Fruit fly (Drosophila melanogaster) whole organism, embryonic: ENCODE data around the gene CG31793.

ENCODE experiments used
- Atf6 ChIP-seq: fragments of 200-800 bp; sonication (Bioruptor generic); IDR thresholded peaks from 2 replicates; pipeline ENCODE4 v1.3.6; 2022; ENCODE audit warnings: missing biosample characterization, missing genetic modification characterization
- Awh ChIP-seq: fragments of 200-800 bp; sonication (Bioruptor generic); IDR thresholded peaks from 2 replicates; pipeline ENCODE4, ENCODE4 v1.3.6; 2022; ENCODE audit warnings: missing biosample characterization, missing genetic modification characterization
- Bteb2 ChIP-seq: fragments of 200-800 bp; sonication (Bioruptor generic); optimal IDR thresholded peaks from 2 replicates; lab custom pipeline; 2016; ENCODE audit warnings: missing biosample characterization, missing genetic modification characterization
- CG10321 ChIP-seq: fragments of 200-800 bp; sonication (Bioruptor generic); IDR thresholded peaks from 2 replicates; pipeline ENCODE4 v1.3.6; 2022; ENCODE audit warnings: missing biosample characterization, missing genetic modification characterization
- CG10543 ChIP-seq: fragments of 200-800 bp; sonication (Bioruptor generic); optimal IDR thresholded peaks from 3 replicates; lab custom pipeline; 2017; ENCODE audit warnings: missing biosample characterization, mild to moderate bottlenecking, missing genetic modification characterization, moderate library complexity
- CG11456 ChIP-seq: fragments of 200-800 bp; sonication (Bioruptor generic); IDR thresholded peaks from 3 replicates; pipeline ENCODE4 v1.3.6; 2022; ENCODE audit warnings: missing biosample characterization, missing genetic modification characterization
- CG12236 ChIP-seq: fragments of 200-800 bp; sonication (Bioruptor generic); optimal IDR thresholded peaks from 2 replicates; lab custom pipeline; 2016; ENCODE audit warnings: missing biosample characterization, missing genetic modification characterization
- CG13775 ChIP-seq: fragments of 200-800 bp; sonication (Bioruptor generic); optimal IDR thresholded peaks from 3 replicates; lab custom pipeline; 2017; ENCODE audit warnings: missing biosample characterization, mild to moderate bottlenecking, missing genetic modification characterization
- CG14441 ChIP-seq: fragments of 200-800 bp; sonication (Bioruptor generic); IDR thresholded peaks from 2 replicates; pipeline ENCODE4 v1.3.6; 2022; ENCODE audit warnings: missing biosample characterization, missing genetic modification characterization
- CG15269 ChIP-seq: fragments of 200-800 bp; sonication (Bioruptor generic); optimal IDR thresholded peaks from 2 replicates; lab custom pipeline; 2018; ENCODE audit warnings: missing biosample characterization, mild to moderate bottlenecking, missing genetic modification characterization, moderate library complexity
- CG1647 ChIP-seq: fragments of 200-800 bp; sonication (Bioruptor generic); optimal IDR thresholded peaks from 3 replicates; lab custom pipeline; 2016; ENCODE audit warnings: missing biosample characterization, missing genetic modification characterization
- CG2712 ChIP-seq: fragments of 200-800 bp; optimal IDR thresholded peaks from 3 replicates; lab custom pipeline; 2019; ENCODE audit warnings: missing biosample characterization, mild to moderate bottlenecking, missing genetic modification characterization, moderate library complexity
- CG31388 ChIP-seq: fragments of 200-800 bp; sonication (Bioruptor generic); optimal IDR thresholded peaks from 2 replicates; lab custom pipeline; 2016; ENCODE audit warnings: missing biosample characterization, missing genetic modification characterization
- CG3163 ChIP-seq: fragments of 200-800 bp; sonication (Bioruptor generic); optimal IDR thresholded peaks from 3 replicates; lab custom pipeline; 2016; ENCODE audit warnings: missing biosample characterization, missing genetic modification characterization
- CG3407 ChIP-seq: fragments of 200-800 bp; sonication (Bioruptor generic); optimal IDR thresholded peaks from 2 replicates; lab custom pipeline; 2018; ENCODE audit warnings: missing biosample characterization, mild to moderate bottlenecking, missing genetic modification characterization
- CG3995 ChIP-seq: fragments of 200-800 bp; sonication (Bioruptor generic); optimal IDR thresholded peaks from 3 replicates; lab custom pipeline; 2016; ENCODE audit warnings: missing biosample characterization, missing genetic modification characterization
- CG4404 ChIP-seq: fragments of 200-800 bp; sonication (Bioruptor generic); IDR thresholded peaks from 2 replicates; pipeline ENCODE4 v1.3.6; 2022; ENCODE audit warnings: missing biosample characterization, missing genetic modification characterization
- CG6683 ChIP-seq: fragments of 200-800 bp; sonication (Bioruptor generic); optimal IDR thresholded peaks from 2 replicates; lab custom pipeline; 2017; ENCODE audit warnings: missing biosample characterization, mild to moderate bottlenecking, missing genetic modification characterization, missing genetic modification reagents
- CG9817 ChIP-seq: fragments of 200-800 bp; sonication (Bioruptor generic); optimal IDR thresholded peaks from 2 replicates; lab custom pipeline; 2018; ENCODE audit warnings: missing biosample characterization, mild to moderate bottlenecking, missing genetic modification characterization, moderate library complexity
- CHES-1-like ChIP-seq: fragments of 200-800 bp; sonication (Bioruptor generic); optimal IDR thresholded peaks from 2 replicates; lab custom pipeline; 2016; ENCODE audit warnings: missing biosample characterization, missing genetic modification characterization
- Dip3 ChIP-seq: fragments of 200-800 bp; sonication (Bioruptor generic); optimal IDR thresholded peaks from 3 replicates; lab custom pipeline; 2016; ENCODE audit warnings: missing biosample characterization, missing genetic modification characterization
- Drgx ChIP-seq: fragments of 200-800 bp; sonication (Bioruptor generic); IDR thresholded peaks from 2 replicates; pipeline ENCODE4 v1.3.6; 2022; ENCODE audit warnings: missing biosample characterization, missing genetic modification characterization
- H15 ChIP-seq: fragments of 200-800 bp; sonication (Bioruptor generic); IDR thresholded peaks from 3 replicates; pipeline ENCODE4 v1.3.6; 2022; ENCODE audit warnings: missing biosample characterization, missing genetic modification characterization
- Hsf ChIP-seq: fragments of 200-800 bp; sonication (Bioruptor generic); optimal IDR thresholded peaks from 3 replicates; lab custom pipeline; 2016; ENCODE audit warnings: missing biosample characterization, missing genetic modification characterization
- Jarid2 ChIP-seq: fragments of 200-800 bp; sonication (Bioruptor generic); optimal IDR thresholded peaks from 3 replicates; lab custom pipeline; 2017; ENCODE audit warnings: mild to moderate bottlenecking, missing biosample characterization, missing genetic modification reagents, missing genetic modification characterization
- MESR4 ChIP-seq: fragments of 200-800 bp; sonication (Bioruptor generic); optimal IDR thresholded peaks from 2 replicates; lab custom pipeline; 2018; ENCODE audit warnings: missing biosample characterization, mild to moderate bottlenecking, missing genetic modification characterization, moderate library complexity
- Med ChIP-seq: fragments of 200-800 bp; sonication (Bioruptor generic); peaks from one replicate; lab custom pipeline; 2016; ENCODE audit warnings: missing biosample characterization, missing genetic modification characterization, mild to moderate bottlenecking, inconsistent platforms, moderate library complexity
- NK7.1 ChIP-seq: fragments of 200-800 bp; sonication (Bioruptor generic); optimal IDR thresholded peaks from 3 replicates; lab custom pipeline; 2016; ENCODE audit warnings: missing biosample characterization, missing genetic modification characterization
- Side ChIP-seq: fragments of 200-800 bp; sonication (Bioruptor generic); optimal IDR thresholded peaks from 2 replicates; lab custom pipeline; 2016; ENCODE audit warnings: missing biosample characterization, missing genetic modification characterization
- Tbp ChIP-seq: fragments of >200 bp; optimal IDR thresholded peaks from 2 replicates; lab custom pipeline; 2018; ENCODE audit warnings: missing biosample characterization, missing genetic modification characterization
- cas ChIP-seq: fragments of 200-800 bp; sonication (Bioruptor generic); IDR thresholded peaks from 2 replicates; pipeline ENCODE4 v1.3.6; 2022; ENCODE audit warnings: missing biosample characterization, missing genetic modification characterization
- corto ChIP-seq: fragments of 200-800 bp; sonication (Bioruptor generic); optimal IDR thresholded peaks from 2 replicates; lab custom pipeline; 2016; ENCODE audit warnings: missing biosample characterization, mild to moderate bottlenecking, missing genetic modification characterization, moderate library complexity
- grn ChIP-seq: fragments of 200-800 bp; sonication (Bioruptor generic); optimal IDR thresholded peaks from 3 replicates; lab custom pipeline; 2017; ENCODE audit warnings: missing biosample characterization, missing genetic modification characterization
- jing ChIP-seq: fragments of 200-800 bp; sonication (Bioruptor generic); optimal IDR thresholded peaks from 2 replicates; lab custom pipeline; 2018; ENCODE audit warnings: missing biosample characterization, mild to moderate bottlenecking, missing genetic modification characterization
- klu ChIP-seq: fragments of 200-800 bp; sonication (Bioruptor generic); IDR thresholded peaks from 2 replicates; pipeline ENCODE4 v1.3.6; 2022; ENCODE audit warnings: missing biosample characterization, missing genetic modification characterization
- kni ChIP-seq: fragments of 200-800 bp; sonication (Bioruptor generic); optimal IDR thresholded peaks from 3 replicates; lab custom pipeline; 2017; ENCODE audit warnings: mild to moderate bottlenecking, missing biosample characterization, missing genetic modification reagents, missing genetic modification characterization
- pan ChIP-seq, 4 experiments: fragments of >200 bp in 3 of 4; fragments of 200-800 bp in 1 of 4; sonication (Bioruptor generic) in 1 of 4; optimal IDR thresholded peaks in 3 of 4; IDR thresholded peaks in 1 of 4; 2 replicates each; pipeline versions ENCODE4 v1.3.6 to Lab custom; 2017 to 2022; ENCODE audit warnings: missing biosample characterization in 2 of 4, missing genetic modification characterization in 2 of 4, mixed read lengths in 1 of 4
- phol ChIP-seq: fragments of 200-800 bp; sonication (Bioruptor generic); optimal IDR thresholded peaks from 3 replicates; lab custom pipeline; 2018; ENCODE audit warnings: missing biosample characterization, mild to moderate bottlenecking, missing genetic modification characterization, moderate library complexity
- pita ChIP-seq: fragments of 200-800 bp; sonication (Bioruptor generic); optimal IDR thresholded peaks from 2 replicates; lab custom pipeline; 2017; ENCODE audit warnings: missing biosample characterization, mild to moderate bottlenecking, missing genetic modification characterization
- prd ChIP-seq, 3 experiments: fragments of >200 bp in 2 of 3; fragments of 200-800 bp in 1 of 3; sonication (Bioruptor generic) in 1 of 3; optimal IDR thresholded peaks in 2 of 3; IDR thresholded peaks in 1 of 3; 2 replicates in 2 of 3; 3 replicates in 1 of 3; pipeline versions ENCODE4 v1.3.6 to Lab custom; 2017 to 2022; ENCODE audit warnings: missing biosample characterization in 1 of 3, missing genetic modification characterization in 1 of 3
- pum ChIP-seq: fragments of 200-800 bp; sonication (Bioruptor generic); optimal IDR thresholded peaks from 2 replicates; lab custom pipeline; 2016; ENCODE audit warnings: missing biosample characterization, missing genetic modification characterization
- run ChIP-seq: fragments of 200-800 bp; sonication (Bioruptor generic); optimal IDR thresholded peaks from 3 replicates; lab custom pipeline; 2018; ENCODE audit warnings: missing biosample characterization, mild to moderate bottlenecking, missing genetic modification characterization
- seq ChIP-seq: fragments of 200-800 bp; sonication (Bioruptor generic); IDR thresholded peaks from 2 replicates; pipeline ENCODE4 v1.3.6; 2022; ENCODE audit warnings: missing biosample characterization, missing genetic modification characterization
- slp2 ChIP-seq: fragments of 200-800 bp; sonication (Bioruptor generic); optimal IDR thresholded peaks from 2 replicates; lab custom pipeline; 2016; ENCODE audit warnings: missing biosample characterization, missing genetic modification characterization
- tna ChIP-seq: fragments of 200-800 bp; sonication (Bioruptor generic); IDR thresholded peaks from 2 replicates; pipeline ENCODE4 v1.3.6; 2022; ENCODE audit warnings: missing biosample characterization, missing genetic modification characterization; ENCODE audit not compliant: partially characterized antibody
- tup ChIP-seq: fragments of 200-800 bp; sonication (Bioruptor generic); optimal IDR thresholded peaks from 2 replicates; lab custom pipeline; 2016; ENCODE audit warnings: missing biosample characterization, mild to moderate bottlenecking, missing genetic modification characterization, moderate library complexity
- tx ChIP-seq: fragments of 200-800 bp; sonication (Bioruptor generic); optimal IDR thresholded peaks from 2 replicates; lab custom pipeline; 2016; ENCODE audit warnings: missing biosample characterization, missing genetic modification characterization
- vfl ChIP-seq: fragments of 200-800 bp; sonication (Bioruptor generic); optimal IDR thresholded peaks from 2 replicates; lab custom pipeline; 2016; ENCODE audit warnings: missing biosample characterization, missing genetic modification characterization
- wor ChIP-seq: fragments of 200-800 bp; sonication (Bioruptor generic); IDR thresholded peaks from 2 replicates; pipeline ENCODE4 v1.3.6; 2022; ENCODE audit warnings: missing biosample characterization, missing genetic modification characterization
- zen2 ChIP-seq: fragments of 200-800 bp; sonication (Bioruptor generic); IDR thresholded peaks from 3 replicates; pipeline ENCODE4 v1.3.6; 2022; ENCODE audit warnings: missing biosample characterization, missing genetic modification characterization; ENCODE audit not compliant: partially characterized antibody

CG31793 gene

dm6 chr2L:19009130-19009529 is 6.0 kb downstream of the CG31793 start, which contains the start of gene RpL30 (continued):
- peak; percentile 87 for TF ChIP-seq H15 (GFP tag; lab: Robert Waterston, UW)
- peak; percentile 66 for TF ChIP-seq jing (GFP tag; lab: Kevin White, UChicago)
- TF ChIP-seq CG31388 (GFP tag; lab: Kevin White, UChicago) = peak; percentile 33
- peak; percentile 85 for TF ChIP-seq CG12236
- no peak for TF ChIP-seq corto (GFP tag; lab: Kevin White, UChicago)
- no peak for TF ChIP-seq zen2 (GFP tag; lab: Robert Waterston, UW)
- TF ChIP-seq CG2712 = peak; percentile 87
- TF ChIP-seq CG10321 (GFP tag; lab: Robert Waterston, UW) = peak; percentile 66
- peak; percentile 90 for TF ChIP-seq NK7.1 (GFP tag; lab: Kevin White, UChicago)
- peak; percentile 60 for TF ChIP-seq Drgx (GFP tag; lab: Robert Waterston, UW)
- TF ChIP-seq CG15269 = peak; percentile 79
- TF ChIP-seq seq (GFP tag; lab: Robert Waterston, UW) = peak; percentile 90
- peak; percentile 100 for TF ChIP-seq pita (GFP tag; lab: Kevin White, UChicago)
- peak; percentile 85 for TF ChIP-seq vfl (GFP tag; lab: Kevin White, UChicago)
- TF ChIP-seq Atf6 = peak; percentile 91
- peak; percentile 84 for TF ChIP-seq slp2
- no peak for TF ChIP-seq pan (optimal IDR thresholded peaks at IDR 0.05; lab: Kevin White, UChicago)
- TF ChIP-seq pan (GFP tag; optimal IDR thresholded peaks at IDR 0.05 in 1 of 2, IDR thresholded peaks at IDR 0.05 in 1 of 2) = peak in 1 of 2 experiments; percentile 85
- peak; percentile 93 for TF ChIP-seq Side
- peak; percentile 90 for TF ChIP-seq grn (GFP tag; lab: Kevin White, UChicago)
- TF ChIP-seq CG4404 (GFP tag; lab: Robert Waterston, UW) = peak; percentile 52; the same call in 1 of the 2 replicates
- TF ChIP-seq phol (tag; lab: Kevin White, UChicago) = peak; percentile 91
- no peak for TF ChIP-seq tup (GFP tag; lab: Kevin White, UChicago)
- TF ChIP-seq Bteb2 = peak; percentile 88
- peak; percentile 92 for TF ChIP-seq CG6683 (GFP tag; lab: Kevin White, UChicago)
- TF ChIP-seq CG3995 = peak; percentile 74
- TF ChIP-seq wor = peak; percentile 43
- peak; percentile 80 for TF ChIP-seq Awh
- TF ChIP-seq CG14441 (GFP tag; lab: Robert Waterston, UW) = peak; percentile 64
- peak; percentile 56 for TF ChIP-seq Tbp
- TF ChIP-seq CG10543 (GFP tag; lab: Kevin White, UChicago) = peak; percentile 95
- peak; percentile 94 for TF ChIP-seq CG13775 (GFP tag; lab: Kevin White, UChicago)
- TF ChIP-seq kni (GFP tag; lab: Kevin White, UChicago) = peak; percentile 89
- TF ChIP-seq cas (GFP tag; lab: Robert Waterston, UW) = peak; percentile 55; the same call in 1 of the 2 replicates
- peak; percentile 84 for TF ChIP-seq CG1647 (GFP tag; lab: Kevin White, UChicago)
- no peak for TF ChIP-seq tna (GFP tag; lab: Robert Waterston, UW)
- peak; percentile 100 for TF ChIP-seq MESR4 (GFP tag; lab: Kevin White, UChicago)
- TF ChIP-seq Jarid2 (GFP tag; lab: Kevin White, UChicago) = peak; percentile 85
- peak; percentile 82 for TF ChIP-seq CG3163
- TF ChIP-seq Hsf (GFP tag; lab: Kevin White, UChicago) = peak; percentile 88
- TF ChIP-seq CG11456 (GFP tag; lab: Robert Waterston, UW) = peak; percentile 93
- TF ChIP-seq Med (GFP tag; lab: Kevin White, UChicago) = peak; percentile 99
- TF ChIP-seq CHES-1-like = peak; percentile 96
- no peak for TF ChIP-seq prd (optimal IDR thresholded peaks at IDR 0.05; lab: Kevin White, UChicago)
- TF ChIP-seq prd (GFP tag; IDR thresholded peaks at IDR 0.05; lab: Robert Waterston, UW) = peak; percentile 71
- TF ChIP-seq Dip3 (GFP tag; lab: Kevin White, UChicago) = peak; percentile 78
- TF ChIP-seq run (tag; lab: Kevin White, UChicago) = peak; percentile 84
- peak; percentile 74 for TF ChIP-seq tx
- peak; percentile 80 for TF ChIP-seq pum
- TF ChIP-seq klu (GFP tag; lab: Robert Waterston, UW) = no peak; the same call in 1 of the 2 replicates
- TF ChIP-seq CG3407 (GFP tag; lab: Kevin White, UChicago) = peak; percentile 90
- peak; percentile 80 for TF ChIP-seq CG9817 (tag; lab: Kevin White, UChicago)
